Worm (Caenorhabditis elegans) whole organism, midembryonic: ENCODE data around the gene sri-60.

Experiments used
- flt-1 ChIP-seq: fragments of 200-800 bp; sonication (Bioruptor generic); IDR thresholded peaks from 2 replicates; pipeline ENCODE4 v1.3.6; 2022; ENCODE audit warnings: missing genetic modification characterization, missing compliant biosample characterization
- tab-1 ChIP-seq: fragments of 200-800 bp; sonication (Bioruptor generic); IDR thresholded peaks from 2 replicates; pipeline ENCODE4 v1.3.6; 2022; ENCODE audit warnings: missing genetic modification characterization, missing compliant biosample characterization
- ztf-23 ChIP-seq: fragments of 200-800 bp; sonication (Bioruptor generic); IDR thresholded peaks from 2 replicates; pipeline ENCODE4 v1.3.6; 2022; ENCODE audit warnings: missing genetic modification reagents, missing genetic modification characterization, missing compliant biosample characterization

- TF ChIP-seq flt-1 (GFP tag; lab: Robert Waterston, UW) (no peak), ztf-23 (GFP tag; lab: Robert Waterston, UW) (no peak), tab-1 (no peak)
Observed at ce11 chrII:2709942-2710341, 7.3 kb upstream of the sri-60 start, which contains the start of gene T05A8.1.
